Worm (Caenorhabditis elegans) whole organism, L1 larva: Measurements from ENCODE around the gene grl-8.

Experiments
- ama-1 ChIP-seq: fragments of 150-350 bp; optimal IDR thresholded peaks from 2 replicates; lab custom pipeline; 2014
- egl-13 ChIP-seq: sonication (generic microtip); optimal IDR thresholded peaks from 2 replicates; lab custom pipeline; 2016; ENCODE audit warnings: missing genotype, missing genetic modification reagents, missing genetic modification characterization, missing compliant biosample characterization
- elt-2 ChIP-seq: sonication (generic microtip); optimal IDR thresholded peaks from 2 replicates; lab custom pipeline; 2016; ENCODE audit warnings: missing genetic modification characterization, mild to moderate bottlenecking, inconsistent platforms, missing compliant biosample characterization, missing genetic modification reagents
- jun-1 ChIP-seq: fragments of 150-350 bp; optimal IDR thresholded peaks from 2 replicates; lab custom pipeline; 2014; ENCODE audit warnings: missing biosample characterization, missing genetic modification reagents, missing genetic modification characterization
- lin-39 ChIP-seq: fragments of 150-350 bp; optimal IDR thresholded peaks from 2 replicates; lab custom pipeline; 2014; ENCODE audit warnings: missing biosample characterization, missing genetic modification reagents, missing genetic modification characterization
- mdl-1 ChIP-seq, 2 experiments: fragments of 150-350 bp; optimal IDR thresholded peaks; 2 replicates each; lab custom pipeline; 2014 to 2017; ENCODE audit warnings: missing biosample characterization in 2 of 2, missing genetic modification characterization in 2 of 2, inconsistent platforms in 1 of 2
- mef-2 ChIP-seq: fragments of 150-350 bp; optimal IDR thresholded peaks from 2 replicates; lab custom pipeline; 2014; ENCODE audit warnings: missing biosample characterization, missing genetic modification characterization
- nhr-76 ChIP-seq: sonication (generic microtip); optimal IDR thresholded peaks from 2 replicates; lab custom pipeline; 2017; ENCODE audit warnings: missing biosample characterization, missing genetic modification characterization
- zag-1 ChIP-seq: fragments of 150-350 bp; optimal IDR thresholded peaks from 2 replicates; lab custom pipeline; 2014; ENCODE audit warnings: missing biosample characterization, missing genetic modification characterization
- ztf-11 ChIP-seq, 2 experiments: sonication (generic microtip); optimal IDR thresholded peaks; 2 replicates each; lab custom pipeline; 2016 to 2017; ENCODE audit warnings: missing genetic modification characterization in 2 of 2, missing biosample characterization in 1 of 2, missing compliant biosample characterization in 1 of 2

DNA sequence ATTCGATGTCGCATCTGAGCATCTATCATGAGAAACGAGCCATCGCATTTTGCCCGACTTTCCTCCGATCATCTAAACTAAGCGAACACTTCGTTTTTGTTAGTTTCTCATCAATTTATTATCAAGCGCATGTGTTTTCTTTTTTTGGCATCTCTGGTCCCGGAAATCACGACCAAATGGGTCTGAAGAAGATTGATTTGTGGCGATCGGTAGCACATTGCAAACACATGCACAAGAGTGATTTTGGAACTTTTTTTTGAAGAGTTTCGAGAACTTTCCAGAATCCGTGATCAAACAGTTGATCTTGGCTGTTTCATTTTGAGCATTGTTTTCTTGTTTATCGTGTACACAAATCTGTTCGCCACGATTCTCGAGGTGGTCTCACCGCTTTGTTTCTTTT lies 20.4 kb upstream of the grl-8 start:
- TF ChIP-seq lin-39 (tag; lab: Kevin White, UChicago) (no peak), mdl-1 (tag; optimal IDR thresholded peaks at IDR 0.05; lab: Kevin White, UChicago) (no peak), nhr-76 (no peak), zag-1 (tag; lab: Kevin White, UChicago) (no peak), egl-13 (tag; lab: Kevin White, UChicago) (no peak), mef-2 (tag; lab: Kevin White, UChicago) (no peak), elt-2 (no peak), jun-1 (tag; lab: Kevin White, UChicago) (no peak), ama-1 (lab: Kevin White, UChicago) (no peak), ztf-11 (tag; optimal IDR thresholded peaks at IDR 0.05; lab: Kevin White, UChicago) (no peak)
